Worm (Caenorhabditis elegans): ENCODE measurements around the gene cec-7.

The cec-7 gene

ce11 chrIII:12877527-12878234, at the start of gene cec-7, which contains the start of gene enu-3.5:
cec-7 (minus strand) TSS chrIII:12877577.
enu-3.5 (plus strand) TSS chrIII:12878196.
- TF ChIP-seq nhr-11 (tag; optimal IDR thresholded peaks at IDR 0.05) (no peak), R02D3.7 (tag; optimal IDR thresholded peaks at IDR 0.05) (no peak), ceh-16 (tag; optimal IDR thresholded peaks at IDR 0.05) (no peak), elt-1 (tag; optimal IDR thresholded peaks at IDR 0.05) (no peak), nhr-10 (tag; optimal IDR thresholded peaks at IDR 0.05) (no peak), nhr-77 (tag; optimal IDR thresholded peaks at IDR 0.05) (no peak), lin-13 (GFP tag; optimal IDR thresholded peaks at IDR 0.05) (no peak), lin-39 (tag; optimal IDR thresholded peaks at IDR 0.05) (no peak), unc-62 (GFP tag; optimal IDR thresholded peaks at IDR 0.05) (no peak)

- TF ChIP-seq nhr-237 (tag; optimal IDR thresholded peaks at IDR 0.05) = no peak
- no peak for TF ChIP-seq F13H6.1 (tag; optimal IDR thresholded peaks at IDR 0.05)
- TF ChIP-seq mab-5 (tag; optimal IDR thresholded peaks at IDR 0.05) = no peak
- no peak for TF ChIP-seq nhr-21 (tag; optimal IDR thresholded peaks at IDR 0.05)
- no peak for TF ChIP-seq dmd-4 (tag; optimal IDR thresholded peaks at IDR 0.05)
- no peak for TF ChIP-seq ceh-82 (tag; optimal IDR thresholded peaks at IDR 0.05)
- TF ChIP-seq elt-1 (tag; optimal IDR thresholded peaks at IDR 0.05) = no peak
- TF ChIP-seq ztf-4 (tag; optimal IDR thresholded peaks at IDR 0.05) = no peak
- TF ChIP-seq sma-3 (GFP tag; optimal IDR thresholded peaks at IDR 0.05) = no peak
- no peak for TF ChIP-seq ztf-11 (tag; optimal IDR thresholded peaks at IDR 0.05)
- TF ChIP-seq unc-55 (GFP tag; optimal IDR thresholded peaks at IDR 0.05) = peak; percentile 28
- TF ChIP-seq unc-62 (GFP tag; optimal IDR thresholded peaks at IDR 0.05) = no peak
- TF ChIP-seq C34F6.9 (tag; optimal IDR thresholded peaks at IDR 0.05) = peak; percentile 40
- no peak for TF ChIP-seq nhr-129 (tag; optimal IDR thresholded peaks at IDR 0.05)
- no peak for TF ChIP-seq zag-1 (tag; optimal IDR thresholded peaks at IDR 0.05)
- no peak for TF ChIP-seq nhr-23 (tag; optimal IDR thresholded peaks at IDR 0.05)
- TF ChIP-seq ceh-16 (tag; optimal IDR thresholded peaks at IDR 0.05) = no peak
- TF ChIP-seq gmeb-1 (tag; optimal IDR thresholded peaks at IDR 0.05) = no peak
- no peak for TF ChIP-seq aly-2 (tag; optimal IDR thresholded peaks at IDR 0.05)
- no peak for TF ChIP-seq ama-1 (optimal IDR thresholded peaks at IDR 0.05)
- TF ChIP-seq Y55F3AM.14 (GFP tag; optimal IDR thresholded peaks at IDR 0.05) = no peak
- no peak for TF ChIP-seq mbf-1 (tag; optimal IDR thresholded peaks at IDR 0.05)
- TF ChIP-seq lin-39 (tag; optimal IDR thresholded peaks at IDR 0.05) = no peak
- TF ChIP-seq crh-2 (tag; optimal IDR thresholded peaks at IDR 0.05) = no peak
- TF ChIP-seq mdl-1 (tag; optimal IDR thresholded peaks at IDR 0.05) = no peak
- no peak for TF ChIP-seq R02D3.7 (tag; optimal IDR thresholded peaks at IDR 0.05)
- no peak for TF ChIP-seq alr-1 (tag; optimal IDR thresholded peaks at IDR 0.05)
- TF ChIP-seq fos-1 (tag; optimal IDR thresholded peaks at IDR 0.05) = peak; percentile 29
- no peak for TF ChIP-seq nhr-11 (tag; optimal IDR thresholded peaks at IDR 0.05)
- no peak for TF ChIP-seq nhr-6 (tag; optimal IDR thresholded peaks at IDR 0.05)
- peak in 1 of 2 experiments; percentile 72 for TF ChIP-seq lsy-2 (tag; optimal IDR thresholded peaks at IDR 0.05)
- no peak for TF ChIP-seq blmp-1 (tag; optimal IDR thresholded peaks at IDR 0.05; ENCODE audit: insufficient read depth)
- TF ChIP-seq nhr-10 (tag; optimal IDR thresholded peaks at IDR 0.05) = no peak
- TF ChIP-seq sma-9 (GFP tag; optimal IDR thresholded peaks at IDR 0.05) = no peak
- TF ChIP-seq sma-9 (tag; optimal IDR thresholded peaks at IDR 0.05) = no peak
- TF ChIP-seq nhr-25 (tag; optimal IDR thresholded peaks at IDR 0.05) = no peak
- TF ChIP-seq ztf-1 (GFP tag; conservative IDR thresholded peaks at IDR 0.05) = no peak
- peak; percentile 52 for TF ChIP-seq lin-13 (GFP tag; optimal IDR thresholded peaks at IDR 0.05)
Measured at ce11 chrIII:12925947-12926607, 48.7 kb upstream of the cec-7 start, which contains the start of the genes npp-25 and mrps-10. npp-25 (minus strand) TSS chrIII:12925997. mrps-10 (plus strand) TSS chrIII:12926557.

DNA sequence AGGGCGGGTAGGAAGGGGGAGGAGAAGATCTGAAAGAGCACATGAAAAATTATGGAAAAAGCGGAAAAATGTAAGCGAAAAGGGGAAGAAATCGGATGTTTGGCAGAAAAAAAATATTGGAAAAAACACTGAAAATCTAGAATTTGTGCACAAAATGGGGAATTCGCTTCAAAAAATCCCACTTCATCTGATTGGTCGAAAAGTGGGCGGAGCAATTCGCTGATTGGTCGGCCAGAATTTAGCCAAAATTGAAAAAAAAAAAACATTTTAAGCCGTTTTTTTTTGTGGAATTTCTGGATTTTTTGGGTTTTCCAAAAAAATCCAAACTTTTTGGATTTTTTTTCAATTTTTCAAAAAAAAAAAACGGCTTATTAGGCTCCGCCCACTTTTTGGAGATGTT, 43.4 kb upstream of the cec-7 start:
- TF ChIP-seq mbf-1 (tag; optimal IDR thresholded peaks at IDR 0.05) = no peak
- TF ChIP-seq fos-1 (tag; optimal IDR thresholded peaks at IDR 0.05) = no peak
- TF ChIP-seq lin-39 (tag; optimal IDR thresholded peaks at IDR 0.05) = no peak
- no peak for TF ChIP-seq dmd-4 (tag; optimal IDR thresholded peaks at IDR 0.05)
- TF ChIP-seq lsy-2 (tag; optimal IDR thresholded peaks at IDR 0.05) = no peak

Measured in whole organism, L2 larva.